Worm (Caenorhabditis elegans) whole organism, L1 larva: ENCODE data around the gene ptr-4.

Experiments used
- C16A3.4 ChIP-seq: fragments of 150-350 bp; optimal IDR thresholded peaks from 2 replicates; lab custom pipeline; 2014; ENCODE audit warnings: missing biosample characterization, missing genetic modification characterization
- C34B4.2 ChIP-seq: sonication (generic microtip); optimal IDR thresholded peaks from 2 replicates; lab custom pipeline; 2017; ENCODE audit warnings: mild to moderate bottlenecking, missing genetic modification characterization, missing compliant biosample characterization
- F16B12.6 ChIP-seq: fragments of 150-350 bp; optimal IDR thresholded peaks from 2 replicates; lab custom pipeline; 2014; ENCODE audit warnings: missing biosample characterization, missing genetic modification characterization
- alr-1 ChIP-seq: fragments of 200-800 bp; sonication (Bioruptor generic); optimal IDR thresholded peaks from 2 replicates; lab custom pipeline; 2018; ENCODE audit warnings: borderline replicate concordance, mild to moderate bottlenecking, missing genetic modification characterization, missing compliant biosample characterization
- aly-2 ChIP-seq: fragments of 150-350 bp; optimal IDR thresholded peaks from 2 replicates; lab custom pipeline; 2014; ENCODE audit warnings: missing biosample characterization, missing genetic modification characterization
- blmp-1 ChIP-seq: fragments of 150-350 bp; optimal IDR thresholded peaks from 2 replicates; lab custom pipeline; 2014; ENCODE audit warnings: missing biosample characterization, missing genetic modification characterization
- ceh-8 ChIP-seq: fragments of 200-800 bp; sonication (Bioruptor generic); optimal IDR thresholded peaks from 2 replicates; lab custom pipeline; 2018; ENCODE audit warnings: mild to moderate bottlenecking, missing genetic modification characterization, moderate library complexity, missing compliant biosample characterization
- ces-1 ChIP-seq: fragments of 150-350 bp; optimal IDR thresholded peaks from 2 replicates; lab custom pipeline; 2014; ENCODE audit warnings: missing biosample characterization, missing genetic modification reagents, missing genetic modification characterization
- dpl-1 ChIP-seq, 3 experiments: fragments of 150-350 bp in 2 of 3; sonication (generic microtip) in 1 of 3; optimal IDR thresholded peaks; 2 replicates each; lab custom pipeline; 2014 to 2017; ENCODE audit warnings: missing biosample characterization in 3 of 3, missing genetic modification characterization in 3 of 3, missing genetic modification reagents in 3 of 3
- dsc-1 ChIP-seq: sonication (generic microtip); optimal IDR thresholded peaks from 2 replicates; lab custom pipeline; 2016; ENCODE audit warnings: mild to moderate bottlenecking, missing genetic modification characterization, missing compliant biosample characterization
- efl-1 ChIP-seq, 4 experiments: fragments of 150-350 bp; optimal IDR thresholded peaks in 3 of 4; peaks in 1 of 4; 1 replicate in 1 of 4; 2 replicates in 3 of 4; lab custom pipeline; 2014; ENCODE audit warnings: missing biosample characterization in 2 of 4, missing genetic modification characterization in 2 of 4, missing genetic modification reagents in 2 of 4
- elt-2 ChIP-seq: sonication (generic microtip); optimal IDR thresholded peaks from 2 replicates; lab custom pipeline; 2016; ENCODE audit warnings: missing genetic modification characterization, mild to moderate bottlenecking, inconsistent platforms, missing compliant biosample characterization, missing genetic modification reagents
- elt-3 ChIP-seq, 6 experiments: fragments of 150-350 bp in 1 of 6; sonication (generic microtip); optimal IDR thresholded peaks; 2 replicates each; lab custom pipeline; 2017 to 2018; ENCODE audit warnings: missing biosample characterization in 6 of 6, missing genetic modification characterization in 6 of 6, inconsistent platforms in 1 of 6
- ets-5 ChIP-seq: fragments of 200-800 bp; sonication (Bioruptor generic); IDR thresholded peaks from 2 replicates; pipeline ENCODE4 v1.3.6; 2022; ENCODE audit warnings: missing genetic modification characterization, missing compliant biosample characterization
- hlh-17 ChIP-seq: fragments of 200-800 bp; sonication (Bioruptor generic); optimal IDR thresholded peaks from 2 replicates; lab custom pipeline; 2018; ENCODE audit warnings: missing genetic modification characterization, mild to moderate bottlenecking, missing compliant biosample characterization, moderate library complexity, borderline replicate concordance
- hlh-4 ChIP-seq: sonication (generic microtip); optimal IDR thresholded peaks from 2 replicates; lab custom pipeline; 2016; ENCODE audit warnings: mild to moderate bottlenecking, missing genetic modification characterization, missing compliant biosample characterization
- irx-1 ChIP-seq: sonication (generic microtip); optimal IDR thresholded peaks from 2 replicates; lab custom pipeline; 2016; ENCODE audit warnings: missing genetic modification characterization, missing compliant biosample characterization
- isw-1 ChIP-seq: fragments of 200-800 bp; sonication (Bioruptor generic); IDR thresholded peaks from 2 replicates; pipeline ENCODE4 v1.3.6; 2022; ENCODE audit warnings: missing genetic modification characterization, missing compliant biosample characterization
- jun-1 ChIP-seq: fragments of 150-350 bp; optimal IDR thresholded peaks from 2 replicates; lab custom pipeline; 2014; ENCODE audit warnings: missing biosample characterization, missing genetic modification reagents, missing genetic modification characterization
- lin-13 ChIP-seq: fragments of 150-350 bp; optimal IDR thresholded peaks from 2 replicates; lab custom pipeline; 2014; ENCODE audit warnings: missing biosample characterization, missing genetic modification reagents, missing genetic modification characterization
- lin-14 ChIP-seq: fragments of 200-800 bp; sonication (Bioruptor generic); optimal IDR thresholded peaks from 2 replicates; lab custom pipeline; 2018; ENCODE audit warnings: mild to moderate bottlenecking, missing genetic modification characterization, moderate library complexity, missing compliant biosample characterization
- lin-15B ChIP-seq: fragments of 150-350 bp; sonication (generic microtip); optimal IDR thresholded peaks from 3 replicates; lab custom pipeline; 2014; ENCODE audit warnings: missing biosample characterization, missing genetic modification characterization
- lin-35 ChIP-seq, 2 experiments: fragments of 150-350 bp; optimal IDR thresholded peaks; 2 replicates each; lab custom pipeline; 2014; ENCODE audit warnings: missing biosample characterization in 2 of 2, missing genetic modification characterization in 2 of 2, missing genetic modification reagents in 2 of 2
- lir-3 ChIP-seq: sonication (generic microtip); optimal IDR thresholded peaks from 2 replicates; lab custom pipeline; 2016; ENCODE audit warnings: mild to moderate bottlenecking, missing genetic modification characterization, moderate library complexity, missing compliant biosample characterization; ENCODE audit not compliant: poor library complexity
- lsy-2 ChIP-seq, 2 experiments: fragments of 150-350 bp; optimal IDR thresholded peaks; 2 replicates each; lab custom pipeline; 2014; ENCODE audit warnings: missing biosample characterization in 2 of 2, missing genetic modification characterization in 2 of 2
- mdl-1 ChIP-seq, 2 experiments: fragments of 150-350 bp; optimal IDR thresholded peaks; 2 replicates each; lab custom pipeline; 2014 to 2017; ENCODE audit warnings: missing biosample characterization in 2 of 2, missing genetic modification characterization in 2 of 2, inconsistent platforms in 1 of 2
- mef-2 ChIP-seq: fragments of 150-350 bp; optimal IDR thresholded peaks from 2 replicates; lab custom pipeline; 2014; ENCODE audit warnings: missing biosample characterization, missing genetic modification characterization
- nhr-11 ChIP-seq: fragments of 150-350 bp; optimal IDR thresholded peaks from 2 replicates; lab custom pipeline; 2014; ENCODE audit warnings: missing biosample characterization, missing genetic modification characterization
- nhr-12 ChIP-seq: sonication (generic microtip); optimal IDR thresholded peaks from 2 replicates; lab custom pipeline; 2017; ENCODE audit warnings: missing biosample characterization, missing genetic modification characterization
- nhr-20 ChIP-seq: sonication (generic microtip); optimal IDR thresholded peaks from 2 replicates; lab custom pipeline; 2016; ENCODE audit warnings: mild to moderate bottlenecking, missing genetic modification characterization, missing compliant biosample characterization
- nhr-237 ChIP-seq: fragments of 150-350 bp; optimal IDR thresholded peaks from 2 replicates; lab custom pipeline; 2014; ENCODE audit warnings: missing biosample characterization, missing genetic modification characterization
- nhr-47 ChIP-seq: sonication (generic microtip); optimal IDR thresholded peaks from 2 replicates; lab custom pipeline; 2016; ENCODE audit warnings: mild to moderate bottlenecking, missing genetic modification characterization, moderate library complexity, missing compliant biosample characterization
- nhr-71 ChIP-seq: sonication (generic microtip); optimal IDR thresholded peaks from 2 replicates; lab custom pipeline; 2016; ENCODE audit warnings: mild to moderate bottlenecking, missing genetic modification characterization, moderate library complexity, missing compliant biosample characterization
- nhr-76 ChIP-seq: sonication (generic microtip); optimal IDR thresholded peaks from 2 replicates; lab custom pipeline; 2017; ENCODE audit warnings: missing biosample characterization, missing genetic modification characterization
- nhr-90 ChIP-seq: sonication (generic microtip); optimal IDR thresholded peaks from 2 replicates; lab custom pipeline; 2016; ENCODE audit warnings: mild to moderate bottlenecking, missing genetic modification characterization, missing compliant biosample characterization; ENCODE audit not compliant: poor library complexity
- pqm-1 ChIP-seq: sonication (generic microtip); optimal IDR thresholded peaks from 3 replicates; lab custom pipeline; 2017; ENCODE audit warnings: missing biosample characterization, missing genetic modification characterization
- rnt-1 ChIP-seq: sonication (generic microtip); optimal IDR thresholded peaks from 2 replicates; lab custom pipeline; 2016; ENCODE audit warnings: mild to moderate bottlenecking, missing genetic modification characterization, moderate library complexity, missing compliant biosample characterization
- skn-1 ChIP-seq: fragments of 150-350 bp; optimal IDR thresholded peaks from 2 replicates; lab custom pipeline; 2014; ENCODE audit warnings: missing biosample characterization, missing genetic modification characterization
- snu-23 ChIP-seq: sonication (generic microtip); optimal IDR thresholded peaks from 2 replicates; lab custom pipeline; 2016; ENCODE audit warnings: missing genetic modification characterization, missing compliant biosample characterization
- tbx-2 ChIP-seq: sonication (generic microtip); optimal IDR thresholded peaks from 2 replicates; lab custom pipeline; 2016; ENCODE audit warnings: missing genetic modification characterization, missing compliant biosample characterization
- unc-130 ChIP-seq: fragments of 150-350 bp; optimal IDR thresholded peaks from 2 replicates; lab custom pipeline; 2017; ENCODE audit warnings: missing biosample characterization, missing genetic modification characterization, inconsistent platforms
- unc-86 ChIP-seq: sonication (generic microtip); optimal IDR thresholded peaks from 2 replicates; lab custom pipeline; 2016; ENCODE audit warnings: missing genetic modification characterization, missing compliant biosample characterization
- vab-15 ChIP-seq: sonication (generic microtip); optimal IDR thresholded peaks from 2 replicates; lab custom pipeline; 2017; ENCODE audit warnings: missing genotype, mild to moderate bottlenecking, missing genetic modification characterization, missing compliant biosample characterization
- xbp-1 ChIP-seq: sonication (generic microtip); optimal IDR thresholded peaks from 2 replicates; lab custom pipeline; 2016; ENCODE audit warnings: missing genetic modification characterization, missing compliant biosample characterization
- zip-4 ChIP-seq: fragments of 200-800 bp; sonication (Bioruptor generic); optimal IDR thresholded peaks from 2 replicates; lab custom pipeline; 2018; ENCODE audit warnings: mild to moderate bottlenecking, missing genetic modification characterization, moderate library complexity, missing compliant biosample characterization
- ztf-4 ChIP-seq: fragments of 150-350 bp; optimal IDR thresholded peaks from 2 replicates; lab custom pipeline; 2014; ENCODE audit warnings: missing biosample characterization, missing genetic modification characterization

Gene ptr-4

ce11 chrX:6050078-6050477, 15.7 kb downstream of the ptr-4 start:
- TF ChIP-seq elt-2, result peak; percentile 22
- peak; percentile 9 for TF ChIP-seq rnt-1 (tag; lab: Kevin White, UChicago)
- TF ChIP-seq lin-13 (GFP tag; lab: Kevin White, UChicago), result no peak
- TF ChIP-seq mef-2, result no peak
- TF ChIP-seq ces-1, result no peak
- peak; percentile 75 for TF ChIP-seq lin-14
- TF ChIP-seq blmp-1 (tag; lab: Kevin White, UChicago), result peak; percentile 46
- peak; percentile 28 for TF ChIP-seq nhr-71 (tag; lab: Kevin White, UChicago)
- peak; percentile 40 for TF ChIP-seq nhr-20 (tag; lab: Kevin White, UChicago)
- TF ChIP-seq elt-3 (tag; optimal IDR thresholded peaks at IDR 0.05; lab: Kevin White, UChicago), result peak in 2 of 6 experiments; percentile 41 to 43
- TF ChIP-seq unc-130 (tag; lab: Kevin White, UChicago), result peak; percentile 72
- peak; percentile 5 for TF ChIP-seq tbx-2 (tag; lab: Kevin White, UChicago)
- peak in 1 of 2 experiments; percentile 6 for TF ChIP-seq lsy-2 (tag; optimal IDR thresholded peaks at IDR 0.05; lab: Kevin White, UChicago)
- TF ChIP-seq pqm-1 (tag; lab: Kevin White, UChicago), result no peak
- peak; percentile 16 for TF ChIP-seq snu-23 (GFP tag; lab: Kevin White, UChicago)
- TF ChIP-seq xbp-1, result peak; percentile 6
- no peak for TF ChIP-seq ztf-4 (tag; lab: Kevin White, UChicago)
- no peak for TF ChIP-seq nhr-11 (tag; lab: Kevin White, UChicago)
- TF ChIP-seq nhr-90, result peak; percentile 25

ce11 chrX:6048508-6048907, 17.3 kb downstream of the ptr-4 start, which contains the start of gene pak-1:
pak-1 (minus strand) TSS chrX:6048608.
- no peak for TF ChIP-seq F16B12.6 (tag; lab: Kevin White, UChicago)
- no peak for TF ChIP-seq ceh-8 (GFP tag; lab: Kevin White, UChicago)
- no peak for TF ChIP-seq vab-15 (tag; lab: Kevin White, UChicago)
- no peak for TF ChIP-seq nhr-76 (tag; lab: Kevin White, UChicago)
- no peak for TF ChIP-seq nhr-47 (tag; lab: Kevin White, UChicago)
- no peak for TF ChIP-seq unc-86
- no peak for TF ChIP-seq lin-15B (tag; lab: Kevin White, UChicago)
- no peak for TF ChIP-seq mef-2
- TF ChIP-seq lin-35 (GFP tag; optimal IDR thresholded peaks at IDR 0.05; lab: Kevin White, UChicago), result no peak
- TF ChIP-seq C34B4.2 (tag; lab: Kevin White, UChicago), result no peak
- no peak for TF ChIP-seq nhr-12 (tag; lab: Kevin White, UChicago)
- no peak for TF ChIP-seq elt-2
- TF ChIP-seq blmp-1 (tag; lab: Kevin White, UChicago), result no peak
- no peak for TF ChIP-seq efl-1 (optimal IDR thresholded peaks at IDR 0.05; lab: Kevin White, UChicago)
- TF ChIP-seq efl-1 (GFP tag; optimal IDR thresholded peaks at IDR 0.05 in 1 of 2; lab: Kevin White, UChicago), result no peak
- no peak for TF ChIP-seq aly-2 (tag; lab: Kevin White, UChicago)
- TF ChIP-seq hlh-4 (tag; lab: Kevin White, UChicago), result no peak

ce11 chrX:6043283-6043682, 22.5 kb downstream of the ptr-4 start:
- TF ChIP-seq snu-23 (GFP tag; lab: Kevin White, UChicago) (no peak), skn-1 (tag; lab: Kevin White, UChicago) (no peak), dsc-1 (tag; lab: Kevin White, UChicago) (no peak), nhr-47 (tag; lab: Kevin White, UChicago) (no peak), nhr-76 (tag; lab: Kevin White, UChicago) (no peak), lir-3 (tag; lab: Kevin White, UChicago) (no peak), alr-1 (tag; lab: Kevin White, UChicago) (no peak)

ce11 chrX:6041995-6042481, 23.7 kb downstream of the ptr-4 start:
- TF ChIP-seq dpl-1 (GFP tag; optimal IDR thresholded peaks at IDR 0.05; lab: Kevin White, UChicago), result peak in 1 of 3 experiments; percentile 43
- peak; percentile 20 for TF ChIP-seq nhr-237
- TF ChIP-seq jun-1 (tag; lab: Kevin White, UChicago), result peak; percentile 76
- TF ChIP-seq nhr-71 (tag; lab: Kevin White, UChicago), result peak; percentile 90
- TF ChIP-seq mef-2, result no peak
- peak in 1 of 2 experiments; percentile 80 for TF ChIP-seq mdl-1 (tag; optimal IDR thresholded peaks at IDR 0.05; lab: Kevin White, UChicago)
- TF ChIP-seq zip-4 (GFP tag; lab: Kevin White, UChicago), result no peak
- TF ChIP-seq hlh-17, result no peak
- peak; percentile 25 for TF ChIP-seq irx-1 (tag; lab: Kevin White, UChicago)
- no peak for TF ChIP-seq ets-5
- no peak for TF ChIP-seq isw-1
- TF ChIP-seq skn-1 (tag; lab: Kevin White, UChicago), result peak; percentile 41
- TF ChIP-seq tbx-2 (tag; lab: Kevin White, UChicago), result peak; percentile 82
- peak; percentile 94 for TF ChIP-seq lin-14
- TF ChIP-seq xbp-1, result peak; percentile 77
- TF ChIP-seq C16A3.4, result peak; percentile 72
